In genomic region chrX:3824443-3824842, ce11 we compare ENCODE assay signal across 8 worm cellular contexts.
TF ChIP-seq lines count a peak whose summit lies in the region.

No protein-coding gene starts in this region.

TF ChIP-seq in whole organism, L1 larva, 84 proteins besides CTCF, POLR2A, EP300 and RAD21:
- no peak for TF ChIP-seq nhr-20 (tag; optimal IDR thresholded peaks at IDR 0.05; lab: Kevin White, UChicago)
- peak; percentile 27 for TF ChIP-seq blmp-1 (tag; optimal IDR thresholded peaks at IDR 0.05; lab: Kevin White, UChicago)
- TF ChIP-seq fkh-8 (tag; optimal IDR thresholded peaks at IDR 0.05; lab: Kevin White, UChicago), result no peak
- peak; percentile 1 for TF ChIP-seq sup-37 (GFP tag; optimal IDR thresholded peaks at IDR 0.05; lab: Kevin White, UChicago)
TF ChIP-seq in whole organism, L1 larva: peak in this region for 2.

TF ChIP-seq in whole organism, L2 larva, 48 proteins besides CTCF, POLR2A, EP300 and RAD21:
- TF ChIP-seq nhr-21 (tag; optimal IDR thresholded peaks at IDR 0.05; lab: Kevin White, UChicago) (peak; percentile 58), unc-55 (GFP tag; optimal IDR thresholded peaks at IDR 0.05; lab: Kevin White, UChicago) (no peak)

TF ChIP-seq in whole organism, L3 larva, 47 proteins besides CTCF, POLR2A, EP300 and RAD21:
- TF ChIP-seq elt-2 (tag; optimal IDR thresholded peaks at IDR 0.05; lab: Kevin White, UChicago), result no peak
- peak; percentile 8 for TF ChIP-seq nfya-1 (tag; optimal IDR thresholded peaks at IDR 0.05; lab: Kevin White, UChicago; ENCODE audit: insufficient read depth)
- peak; percentile 14 for TF ChIP-seq pha-4 (tag; optimal IDR thresholded peaks at IDR 0.05; lab: Kevin White, UChicago)
- TF ChIP-seq egl-5 (tag; optimal IDR thresholded peaks at IDR 0.05; lab: Kevin White, UChicago), result peak; percentile 36
- TF ChIP-seq lin-39 (tag; optimal IDR thresholded peaks at IDR 0.05; lab: Kevin White, UChicago), result peak; percentile 6
- no peak for TF ChIP-seq mml-1 (tag; optimal IDR thresholded peaks at IDR 0.05; lab: Kevin White, UChicago)
- peak; percentile 72 for TF ChIP-seq nhr-43 (tag; optimal IDR thresholded peaks at IDR 0.05; lab: Kevin White, UChicago; ENCODE audit: poor library complexity, severe bottlenecking)
- no peak for TF ChIP-seq mdl-1 (tag; optimal IDR thresholded peaks at IDR 0.05; lab: Kevin White, UChicago)

TF ChIP-seq in whole organism, L4 larva, 104 proteins besides CTCF, POLR2A, EP300 and RAD21:
- TF ChIP-seq pha-4 (GFP tag; IDR thresholded peaks at IDR 0.05; lab: Robert Waterston, UW), result peak; percentile 13
- TF ChIP-seq pha-4 (tag; optimal IDR thresholded peaks at IDR 0.05; lab: Kevin White, UChicago), result no peak
- TF ChIP-seq aha-1 (tag; lab: Kevin White, UChicago), result peak; percentile 8
- TF ChIP-seq ceh-20 (GFP tag; IDR thresholded peaks at IDR 0.05; lab: Robert Waterston, UW), result no peak
- TF ChIP-seq set-16 (GFP tag; IDR thresholded peaks at IDR 0.05; lab: Robert Waterston, UW), result peak; percentile 74
- peak; percentile 83 for TF ChIP-seq mxl-3 (GFP tag; optimal IDR thresholded peaks at IDR 0.05; lab: Kevin White, UChicago)
- no peak for TF ChIP-seq fkh-10 (GFP tag; optimal IDR thresholded peaks at IDR 0.05; lab: Kevin White, UChicago)
- TF ChIP-seq egl-43 (GFP tag; IDR thresholded peaks at IDR 0.05; lab: Robert Waterston, UW), result 0 out of 2 replicates have a peak, but pooled peaks have one; percentile 40
- peak; percentile 71; the same call in 1 of the 2 replicates for TF ChIP-seq madf-9 (GFP tag; conservative IDR thresholded peaks at IDR 0.05; lab: Robert Waterston, UW)
- peak; percentile 47; the same call in 1 of the 2 replicates for TF ChIP-seq lin-29 (GFP tag; IDR thresholded peaks at IDR 0.05; lab: Robert Waterston, UW)
- TF ChIP-seq nhr-48 (tag; optimal IDR thresholded peaks at IDR 0.05; lab: Kevin White, UChicago), result peak; percentile 2
- 0 out of 2 replicates have a peak, but pooled peaks have one; percentile 21 for TF ChIP-seq mxl-2 (GFP tag; conservative IDR thresholded peaks at IDR 0.05; lab: Robert Waterston, UW)

TF ChIP-seq in whole organism, late embryonic, 69 proteins besides CTCF, POLR2A, EP300 and RAD21:
- TF ChIP-seq ceh-14 (tag; optimal IDR thresholded peaks at IDR 0.05; lab: Kevin White, UChicago) (peak; percentile 22), K02D7.2 (tag; optimal IDR thresholded peaks at IDR 0.05; lab: Kevin White, UChicago) (no peak), F13H6.1 (tag; optimal IDR thresholded peaks at IDR 0.05; lab: Kevin White, UChicago) (peak; percentile 8), ets-4 (tag; optimal IDR thresholded peaks at IDR 0.05; lab: Kevin White, UChicago) (peak; percentile 55), hlh-6 (tag; optimal IDR thresholded peaks at IDR 0.05; lab: Kevin White, UChicago) (peak; percentile 46), hlh-8 (tag; optimal IDR thresholded peaks at IDR 0.05; lab: Kevin White, UChicago) (no peak)

TF ChIP-seq in whole organism, midembryonic, 9 proteins besides CTCF, POLR2A, EP300 and RAD21:
- TF ChIP-seq T22C8.4 (GFP tag; IDR thresholded peaks at IDR 0.05; lab: Robert Waterston, UW), result no peak
- no peak for TF ChIP-seq cog-1 (tag; optimal IDR thresholded peaks at IDR 0.05; lab: Kevin White, UChicago)
- peak; percentile 24; the same call in 1 of the 2 replicates for TF ChIP-seq flt-1 (GFP tag; IDR thresholded peaks at IDR 0.05; lab: Robert Waterston, UW)
- no peak for TF ChIP-seq ref-1 (GFP tag; conservative IDR thresholded peaks at IDR 0.05; lab: Robert Waterston, UW)
- no peak for TF ChIP-seq klf-2 (GFP tag; conservative IDR thresholded peaks at IDR 0.05; lab: Robert Waterston, UW)
- TF ChIP-seq med-1 (GFP tag; optimal IDR thresholded peaks at IDR 0.05; lab: Kevin White, UChicago; ENCODE audit: insufficient read depth), result no peak
- no peak for TF ChIP-seq tab-1 (GFP tag; IDR thresholded peaks at IDR 0.05; lab: Robert Waterston, UW)

TF ChIP-seq in whole organism, mixed stage, embryonic, 35 proteins besides CTCF, POLR2A, EP300 and RAD21:
- TF ChIP-seq bed-3 (GFP tag; optimal IDR thresholded peaks at IDR 0.05; lab: Kevin White, UChicago) (no peak), sptf-1 (tag; optimal IDR thresholded peaks at IDR 0.05; lab: Kevin White, UChicago) (peak; percentile 2), mls-2 (tag; optimal IDR thresholded peaks at IDR 0.05; lab: Kevin White, UChicago) (peak; percentile 18), nhr-237 (tag; optimal IDR thresholded peaks at IDR 0.05; lab: Kevin White, UChicago) (peak; percentile 56)
TF ChIP-seq in whole organism, mixed stage, embryonic: peak in this region for 3.

TF ChIP-seq in whole organism, young adult, 124 proteins besides CTCF, POLR2A, EP300 and RAD21:
- TF ChIP-seq zfh-2 (GFP tag; conservative IDR thresholded peaks at IDR 0.05; lab: Robert Waterston, UW) (peak; percentile 81), ztf-28 (GFP tag; IDR thresholded peaks at IDR 0.05; lab: Robert Waterston, UW) (0 out of 2 replicates have a peak, but pooled peaks have one; percentile 37), ztf-6 (GFP tag; IDR thresholded peaks at IDR 0.05; lab: Robert Waterston, UW) (no peak), T26A5.8 (tag; optimal IDR thresholded peaks at IDR 0.05; lab: Kevin White, UChicago) (no peak)
